Worm (Caenorhabditis elegans) whole organism, L3 larva: ENCODE results near the gene clec-117.

Source experiments
- ceh-16 ChIP-seq: sonication (generic microtip); optimal IDR thresholded peaks from 2 replicates; lab custom pipeline; 2017; ENCODE audit warnings: missing biosample characterization, missing genetic modification characterization
- fos-1 ChIP-seq: fragments of 150-350 bp; optimal IDR thresholded peaks from 2 replicates; lab custom pipeline; 2014; ENCODE audit warnings: missing biosample characterization, missing genetic modification characterization
- snpc-4 ChIP-seq: fragments of 150-350 bp; optimal IDR thresholded peaks from 2 replicates; lab custom pipeline; 2014; ENCODE audit warnings: missing biosample characterization, missing genetic modification characterization
- ztf-4 ChIP-seq: fragments of 150-350 bp; optimal IDR thresholded peaks from 2 replicates; lab custom pipeline; 2014; ENCODE audit warnings: missing biosample characterization, missing genetic modification characterization

- TF ChIP-seq ztf-4 (tag; lab: Kevin White, UChicago) (no peak), snpc-4 (tag; lab: Kevin White, UChicago) (no peak), ceh-16 (tag; lab: Kevin White, UChicago) (no peak), fos-1 (tag; lab: Kevin White, UChicago) (no peak)
Measured at ce11 chrII:288705-289205, 8.1 kb downstream of the clec-117 start, which contains the start of gene mrpl-41.
